Worm (Caenorhabditis elegans) whole organism, young adult: ENCODE measurements around the gene C44B12.6.

Source experiments
- B0261.1 ChIP-seq: sonication (generic microtip); optimal IDR thresholded peaks from 2 replicates; lab custom pipeline; 2016; ENCODE audit warnings: mild to moderate bottlenecking, missing genetic modification characterization, moderate library complexity, missing compliant biosample characterization
- B0336.3 ChIP-seq: fragments of 200-800 bp; sonication (Bioruptor generic); IDR thresholded peaks from 2 replicates; pipeline ENCODE4 v1.3.6; 2022; ENCODE audit warnings: missing genetic modification characterization, missing compliant biosample characterization
- C17E4.6 ChIP-seq: fragments of 200-800 bp; sonication (Bioruptor generic); IDR thresholded peaks from 2 replicates; pipeline ENCODE4 v1.3.6; 2022; ENCODE audit warnings: missing genetic modification reagents, missing genetic modification characterization, missing compliant biosample characterization
- F10E7.11 ChIP-seq: sonication (generic microtip); optimal IDR thresholded peaks from 2 replicates; lab custom pipeline; 2017; ENCODE audit warnings: mild to moderate bottlenecking, missing genetic modification characterization, moderate library complexity, missing compliant biosample characterization
- F23B12.7 ChIP-seq: sonication (generic microtip); optimal IDR thresholded peaks from 2 replicates; lab custom pipeline; 2017; ENCODE audit warnings: missing genetic modification characterization, mild to moderate bottlenecking, missing compliant biosample characterization, antibody characterized with exemption, moderate library complexity; ENCODE audit not compliant: insufficient read depth
- F33H1.4 ChIP-seq: fragments of 200-800 bp; sonication (Bioruptor generic); IDR thresholded peaks from 2 replicates; pipeline ENCODE4 v1.3.6; 2022; ENCODE audit warnings: missing genetic modification reagents, missing genetic modification characterization, missing compliant biosample characterization
- F39B2.1 ChIP-seq: fragments of 200-800 bp; sonication (Bioruptor generic); IDR thresholded peaks from 2 replicates; pipeline ENCODE4 v1.3.6; 2022; ENCODE audit warnings: missing genetic modification reagents, missing genetic modification characterization, missing compliant biosample characterization
- F49E8.2 ChIP-seq: sonication (generic microtip); optimal IDR thresholded peaks from 3 replicates; lab custom pipeline; 2017; ENCODE audit warnings: missing genetic modification characterization, mild to moderate bottlenecking, missing compliant biosample characterization, antibody characterized with exemption, moderate library complexity; ENCODE audit not compliant: insufficient read depth
- F57A8.1 ChIP-seq: fragments of 200-800 bp; sonication (Bioruptor generic); optimal IDR thresholded peaks from 2 replicates; lab custom pipeline; 2018; ENCODE audit warnings: mild to moderate bottlenecking, missing genetic modification characterization, moderate library complexity, missing compliant biosample characterization
- Y56A3A.18 ChIP-seq: fragments of 200-800 bp; sonication (Bioruptor generic); IDR thresholded peaks from 2 replicates; pipeline ENCODE4 v1.3.6; 2022; ENCODE audit warnings: missing genetic modification reagents, missing genetic modification characterization, missing compliant biosample characterization
- Y95B8A.8 ChIP-seq: fragments of 200-800 bp; sonication (Bioruptor generic); IDR thresholded peaks from 2 replicates; pipeline ENCODE4 v1.3.6; 2022; ENCODE audit warnings: missing genetic modification reagents, missing genetic modification characterization, missing compliant biosample characterization
- akir-1 ChIP-seq: fragments of 200-800 bp; sonication (Bioruptor generic); optimal IDR thresholded peaks from 2 replicates; lab custom pipeline; 2018; ENCODE audit warnings: mild to moderate bottlenecking, missing genetic modification characterization, moderate library complexity, missing compliant biosample characterization
- aptf-2 ChIP-seq: fragments of 200-800 bp; sonication (Bioruptor generic); conservative IDR thresholded peaks from 2 replicates; pipeline ENCODE4 v1.3.6; 2022; ENCODE audit warnings: missing genetic modification reagents, missing genetic modification characterization, missing compliant biosample characterization
- athp-1 ChIP-seq: sonication (generic microtip); optimal IDR thresholded peaks from 2 replicates; lab custom pipeline; 2017; ENCODE audit warnings: mild to moderate bottlenecking, missing genetic modification characterization, missing compliant biosample characterization
- attf-3 ChIP-seq: fragments of 200-800 bp; sonication (Bioruptor generic); conservative IDR thresholded peaks from 2 replicates; pipeline ENCODE4 v1.3.6; 2022; ENCODE audit warnings: missing genetic modification reagents, missing genetic modification characterization, missing compliant biosample characterization
- cebp-1 ChIP-seq, 2 experiments: fragments of 200-800 bp in 1 of 2; sonication (Bioruptor generic) in 1 of 2; sonication (generic microtip) in 1 of 2; IDR thresholded peaks in 1 of 2; optimal IDR thresholded peaks in 1 of 2; 2 replicates each; pipeline versions ENCODE4 v1.3.6 to Lab custom; 2017 to 2022; ENCODE audit warnings: missing compliant biosample characterization in 2 of 2, missing genetic modification characterization in 2 of 2, mild to moderate bottlenecking in 1 of 2, missing genetic modification reagents in 1 of 2, moderate library complexity in 1 of 2
- cebp-2 ChIP-seq: fragments of 200-800 bp; sonication (Bioruptor generic); IDR thresholded peaks from 2 replicates; pipeline ENCODE4 v1.3.6; 2022; ENCODE audit warnings: missing genetic modification characterization, missing compliant biosample characterization
- ceh-91 ChIP-seq: fragments of 200-800 bp; sonication (Bioruptor generic); IDR thresholded peaks from 2 replicates; pipeline ENCODE4 v1.3.6; 2022; ENCODE audit warnings: missing genetic modification reagents, missing genetic modification characterization, missing compliant biosample characterization
- dox-1 ChIP-seq: fragments of 200-800 bp; sonication (Bioruptor generic); IDR thresholded peaks from 2 replicates; pipeline ENCODE4 v1.3.6; 2022; ENCODE audit warnings: missing genetic modification reagents, missing genetic modification characterization, missing compliant biosample characterization
- dpl-1 ChIP-seq: fragments of 150-350 bp; optimal IDR thresholded peaks from 2 replicates; lab custom pipeline; 2014; ENCODE audit warnings: missing biosample characterization, missing genetic modification reagents, missing genetic modification characterization
- hrde-1 ChIP-seq: sonication (generic microtip); optimal IDR thresholded peaks from 2 replicates; lab custom pipeline; 2016; ENCODE audit warnings: missing genetic modification characterization, mild to moderate bottlenecking, missing compliant biosample characterization, moderate library complexity, missing genotype, missing genetic modification reagents, borderline replicate concordance
- lin-26 ChIP-seq: fragments of 200-800 bp; sonication (Bioruptor generic); IDR thresholded peaks from 2 replicates; pipeline ENCODE4 v1.3.6; 2022; ENCODE audit warnings: missing genetic modification reagents, missing genetic modification characterization, missing compliant biosample characterization
- lin-40 ChIP-seq: sonication (generic microtip); optimal IDR thresholded peaks from 2 replicates; lab custom pipeline; 2016; ENCODE audit warnings: missing genetic modification characterization, mild to moderate bottlenecking, missing compliant biosample characterization, missing genotype, missing genetic modification reagents
- lsl-1 ChIP-seq: fragments of 200-800 bp; sonication (Bioruptor generic); optimal IDR thresholded peaks from 2 replicates; lab custom pipeline; 2018; ENCODE audit warnings: mild to moderate bottlenecking, missing genetic modification characterization, moderate library complexity, missing compliant biosample characterization
- mes-4 ChIP-seq: sonication (generic microtip); optimal IDR thresholded peaks from 2 replicates; lab custom pipeline; 2016; ENCODE audit warnings: missing genotype, missing genetic modification characterization, missing compliant biosample characterization
- nhr-179 ChIP-seq: sonication (generic microtip); optimal IDR thresholded peaks from 2 replicates; lab custom pipeline; 2016; ENCODE audit warnings: mild to moderate bottlenecking, missing genetic modification characterization, missing compliant biosample characterization
- nhr-27 ChIP-seq: fragments of 200-800 bp; sonication (Bioruptor generic); optimal IDR thresholded peaks from 2 replicates; lab custom pipeline; 2018; ENCODE audit warnings: mild to moderate bottlenecking, missing genetic modification characterization, moderate library complexity, missing compliant biosample characterization
- nhr-80 ChIP-seq: sonication (generic microtip); optimal IDR thresholded peaks from 2 replicates; lab custom pipeline; 2016; ENCODE audit warnings: missing genetic modification characterization, missing compliant biosample characterization
- sdz-38 ChIP-seq: sonication (generic microtip); optimal IDR thresholded peaks from 2 replicates; lab custom pipeline; 2016; ENCODE audit warnings: missing genotype, missing genetic modification characterization, missing compliant biosample characterization
- snpc-1.3 ChIP-seq: sonication (generic microtip); optimal IDR thresholded peaks from 2 replicates; lab custom pipeline; 2017; ENCODE audit warnings: missing genetic modification characterization, mild to moderate bottlenecking, missing compliant biosample characterization, antibody characterized with exemption, moderate library complexity, missing genotype, missing genetic modification reagents; ENCODE audit not compliant: insufficient read depth
- unc-62 ChIP-seq: fragments of 150-350 bp; optimal IDR thresholded peaks from 2 replicates; lab custom pipeline; 2014; ENCODE audit warnings: missing biosample characterization, missing genetic modification reagents, missing genetic modification characterization
- zfh-2 ChIP-seq: fragments of 200-800 bp; sonication (Bioruptor generic); conservative IDR thresholded peaks from 2 replicates; pipeline ENCODE4 v1.3.6; 2022; ENCODE audit warnings: missing genetic modification reagents, missing genetic modification characterization, missing compliant biosample characterization
- ztf-26 ChIP-seq: sonication (generic microtip); optimal IDR thresholded peaks from 2 replicates; lab custom pipeline; 2017; ENCODE audit warnings: missing genetic modification characterization, missing compliant biosample characterization

The C44B12.6 gene

ce11 chrIV:1167352-1167751 is 30.8 kb upstream of the C44B12.6 start:
- TF ChIP-seq cebp-1 (GFP tag; IDR thresholded peaks at IDR 0.05; lab: Robert Waterston, UW): no peak
- peak; percentile 88 for TF ChIP-seq cebp-1 (tag; optimal IDR thresholded peaks at IDR 0.05; lab: Kevin White, UChicago)
- no peak for TF ChIP-seq dpl-1 (GFP tag; lab: Kevin White, UChicago)
- no peak for TF ChIP-seq F49E8.2
- no peak for TF ChIP-seq Y56A3A.18

ce11 chrIV:1163126-1163525 is 26.6 kb upstream of the C44B12.6 start, which contains the start of gene C50A2.7:
C50A2.7 (plus strand) TSS chrIV:1163426.
- TF ChIP-seq athp-1 (tag; lab: Kevin White, UChicago) (no peak), snpc-1.3 (tag; lab: Kevin White, UChicago) (no peak), nhr-179 (tag; lab: Kevin White, UChicago) (no peak), lin-26 (no peak), nhr-80 (tag; lab: Kevin White, UChicago) (no peak), B0336.3 (GFP tag; lab: Robert Waterston, UW) (no peak), ceh-91 (no peak), unc-62 (no peak), F57A8.1 (GFP tag; lab: Kevin White, UChicago) (no peak), aptf-2 (GFP tag; lab: Robert Waterston, UW) (no peak), dox-1 (GFP tag; lab: Robert Waterston, UW) (no peak), B0261.1 (tag; lab: Kevin White, UChicago) (no peak), C17E4.6 (GFP tag; lab: Robert Waterston, UW) (no peak), ztf-26 (tag; lab: Kevin White, UChicago) (no peak), akir-1 (GFP tag; lab: Kevin White, UChicago) (no peak), attf-3 (GFP tag; lab: Robert Waterston, UW) (no peak)

ce11 chrIV:1160386-1160785 is 23.8 kb upstream of the C44B12.6 start, which contains the start of gene ets-8:
ets-8 (minus strand) TSS chrIV:1160486.
- TF ChIP-seq ceh-91: no peak
- no peak for TF ChIP-seq nhr-27
- no peak for TF ChIP-seq F39B2.1 (GFP tag; lab: Robert Waterston, UW)
- no peak for TF ChIP-seq F10E7.11
- TF ChIP-seq zfh-2 (GFP tag; lab: Robert Waterston, UW): no peak
- TF ChIP-seq sdz-38: no peak
- TF ChIP-seq lsl-1: no peak
- no peak for TF ChIP-seq B0261.1 (tag; lab: Kevin White, UChicago)
- TF ChIP-seq mes-4 (tag; lab: Kevin White, UChicago): no peak
- TF ChIP-seq hrde-1 (tag; lab: Kevin White, UChicago): no peak
- no peak for TF ChIP-seq lin-40 (tag; lab: Kevin White, UChicago)
- no peak for TF ChIP-seq Y56A3A.18
- TF ChIP-seq athp-1 (tag; lab: Kevin White, UChicago): no peak
- TF ChIP-seq Y95B8A.8 (GFP tag; lab: Robert Waterston, UW): no peak
- no peak for TF ChIP-seq F23B12.7 (tag; lab: Kevin White, UChicago)
- no peak for TF ChIP-seq cebp-2 (GFP tag; lab: Robert Waterston, UW)
- no peak for TF ChIP-seq F33H1.4 (GFP tag; lab: Robert Waterston, UW)

DNA sequence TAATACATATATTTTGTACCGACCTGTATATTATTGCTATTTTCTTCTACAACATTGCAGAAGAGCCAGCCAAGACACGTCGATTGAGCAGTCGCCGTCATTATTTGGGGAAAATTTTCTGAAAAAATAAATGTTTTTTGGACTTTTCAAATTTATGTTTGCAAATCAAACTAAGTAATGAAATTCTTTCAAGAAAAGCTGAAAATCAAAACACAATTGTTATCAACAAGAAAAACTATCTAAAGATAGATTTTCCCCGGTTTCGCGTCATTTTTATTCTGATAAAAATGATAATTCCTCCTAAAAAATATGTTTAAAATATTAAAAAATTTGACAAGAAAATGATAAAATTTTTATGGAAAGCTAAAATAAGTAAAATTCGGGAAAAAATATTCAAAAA is 21.4 kb upstream of the C44B12.6 start, which contains the start of gene C50A2.3:
Gene C50A2.3 (minus strand): TSS at position 101 of the 400 bp plus-strand sequence.
- no peak for TF ChIP-seq cebp-2 (GFP tag; lab: Robert Waterston, UW)
- TF ChIP-seq lin-26: no peak
- TF ChIP-seq F57A8.1 (GFP tag; lab: Kevin White, UChicago): no peak
- TF ChIP-seq sdz-38: no peak
